Fruit fly (Drosophila melanogaster) whole organism, wandering third instar larva: ENCODE data around the gene Tusp.

ENCODE experiments used
- Abd-B ChIP-seq: fragments of >200 bp; optimal IDR thresholded peaks from 2 replicates; lab custom pipeline; 2017; ENCODE audit warnings: missing biosample characterization, missing genetic modification characterization
- GATAd ChIP-seq: sonication (Bioruptor generic); optimal IDR thresholded peaks from 2 replicates; lab custom pipeline; 2016; ENCODE audit warnings: missing biosample characterization, missing genetic modification characterization
- br ChIP-seq: fragments of 200-800 bp; sonication (Bioruptor generic); optimal IDR thresholded peaks from 2 replicates; lab custom pipeline; 2016; ENCODE audit warnings: missing biosample characterization, missing genetic modification characterization
- lola ChIP-seq: fragments of >200 bp; optimal IDR thresholded peaks from 2 replicates; lab custom pipeline; 2017; ENCODE audit warnings: missing biosample characterization, missing genetic modification characterization

- TF ChIP-seq Abd-B (GFP tag; lab: Kevin White, UChicago) (no peak), br (no peak), GATAd (GFP tag; lab: Kevin White, UChicago) (no peak), lola (GFP tag; lab: Kevin White, UChicago) (no peak)
Observed at dm6 chr3R:27661971-27662489, 54.4 kb downstream of the Tusp start, which contains the start of gene unc80.
